Worm (Caenorhabditis elegans) whole organism, late embryonic: ENCODE data around the gene sucl-1.
A peak's percentile ranks its signal among the peaks of the same experiment; 100 is the strongest.

ENCODE experiments used
- F13H6.1 ChIP-seq: sonication (generic microtip); optimal IDR thresholded peaks from 2 replicates; lab custom pipeline; 2016; ENCODE audit warnings: missing genetic modification characterization, missing compliant biosample characterization
- K02D7.2 ChIP-seq: sonication (generic microtip); optimal IDR thresholded peaks from 2 replicates; lab custom pipeline; 2017; ENCODE audit warnings: mild to moderate bottlenecking, missing genetic modification characterization, missing compliant biosample characterization
- K09A11.1 ChIP-seq: sonication (generic microtip); optimal IDR thresholded peaks from 2 replicates; lab custom pipeline; 2017; ENCODE audit warnings: antibody characterized with exemption, mild to moderate bottlenecking, missing genetic modification characterization, missing compliant biosample characterization; ENCODE audit not compliant: insufficient read depth
- T23F11.4 ChIP-seq: fragments of 200-800 bp; sonication (Bioruptor generic); optimal IDR thresholded peaks from 2 replicates; lab custom pipeline; 2018; ENCODE audit warnings: mild to moderate bottlenecking, missing genetic modification characterization, missing compliant biosample characterization
- ahr-1 ChIP-seq: sonication (generic microtip); optimal IDR thresholded peaks from 2 replicates; lab custom pipeline; 2016; ENCODE audit warnings: missing genetic modification characterization, missing compliant biosample characterization
- ceh-14 ChIP-seq: sonication (generic microtip); optimal IDR thresholded peaks from 2 replicates; lab custom pipeline; 2016; ENCODE audit warnings: missing genotype, missing genetic modification characterization, missing compliant biosample characterization
- ceh-18 ChIP-seq: sonication (generic microtip); optimal IDR thresholded peaks from 2 replicates; lab custom pipeline; 2016; ENCODE audit warnings: missing genetic modification characterization, missing compliant biosample characterization
- ceh-2 ChIP-seq: sonication (generic microtip); optimal IDR thresholded peaks from 2 replicates; lab custom pipeline; 2016; ENCODE audit warnings: missing genotype, missing genetic modification characterization, missing compliant biosample characterization
- ceh-22 ChIP-seq: sonication (generic microtip); optimal IDR thresholded peaks from 2 replicates; lab custom pipeline; 2017; ENCODE audit warnings: missing biosample characterization, missing genetic modification characterization
- ceh-24 ChIP-seq: sonication (generic microtip); optimal IDR thresholded peaks from 2 replicates; lab custom pipeline; 2016; ENCODE audit warnings: mild to moderate bottlenecking, missing genetic modification characterization, missing compliant biosample characterization
- ceh-31 ChIP-seq: sonication (generic microtip); optimal IDR thresholded peaks from 2 replicates; lab custom pipeline; 2016; ENCODE audit warnings: missing genetic modification characterization, missing compliant biosample characterization
- ceh-48 ChIP-seq: sonication (generic microtip); optimal IDR thresholded peaks from 2 replicates; lab custom pipeline; 2016; ENCODE audit warnings: missing genetic modification characterization, inconsistent platforms, missing compliant biosample characterization
- ceh-6 ChIP-seq: fragments of 200-800 bp; sonication (Bioruptor generic); optimal IDR thresholded peaks from 2 replicates; lab custom pipeline; 2018; ENCODE audit warnings: mild to moderate bottlenecking, missing genetic modification characterization, missing compliant biosample characterization
- che-1 ChIP-seq: sonication (generic microtip); optimal IDR thresholded peaks from 2 replicates; lab custom pipeline; 2016; ENCODE audit warnings: mild to moderate bottlenecking, missing genetic modification characterization, missing compliant biosample characterization
- dmd-4 ChIP-seq: sonication (generic microtip); optimal IDR thresholded peaks from 2 replicates; lab custom pipeline; 2016; ENCODE audit warnings: borderline replicate concordance, missing genetic modification characterization, missing compliant biosample characterization
- dve-1 ChIP-seq: sonication (generic microtip); optimal IDR thresholded peaks from 2 replicates; lab custom pipeline; 2017; ENCODE audit warnings: antibody characterized with exemption, mild to moderate bottlenecking, missing genetic modification characterization, missing compliant biosample characterization
- elt-2 ChIP-seq: sonication (generic microtip); optimal IDR thresholded peaks from 2 replicates; lab custom pipeline; 2016; ENCODE audit warnings: missing genetic modification reagents, missing genetic modification characterization, missing compliant biosample characterization
- ets-4 ChIP-seq: sonication (generic microtip); optimal IDR thresholded peaks from 2 replicates; lab custom pipeline; 2016; ENCODE audit warnings: missing genetic modification characterization, missing compliant biosample characterization
- gmeb-2 ChIP-seq: sonication (generic microtip); optimal IDR thresholded peaks from 2 replicates; lab custom pipeline; 2016; ENCODE audit warnings: missing genetic modification characterization, inconsistent platforms, missing compliant biosample characterization
- hlh-13 ChIP-seq: fragments of 200-800 bp; sonication (Bioruptor generic); optimal IDR thresholded peaks from 2 replicates; lab custom pipeline; 2018; ENCODE audit warnings: mild to moderate bottlenecking, missing genetic modification characterization, missing compliant biosample characterization
- hlh-30 ChIP-seq: sonication (generic microtip); optimal IDR thresholded peaks from 2 replicates; lab custom pipeline; 2017; ENCODE audit warnings: antibody characterized with exemption, missing genetic modification characterization, missing compliant biosample characterization; ENCODE audit not compliant: insufficient read depth
- hlh-8 ChIP-seq: sonication (generic microtip); optimal IDR thresholded peaks from 2 replicates; lab custom pipeline; 2016; ENCODE audit warnings: missing genotype, missing genetic modification characterization, missing compliant biosample characterization
- lim-6 ChIP-seq: sonication (generic microtip); optimal IDR thresholded peaks from 2 replicates; lab custom pipeline; 2016; ENCODE audit warnings: missing genetic modification characterization, missing compliant biosample characterization
- lin-11 ChIP-seq: fragments of 200-800 bp; sonication (Bioruptor generic); optimal IDR thresholded peaks from 2 replicates; lab custom pipeline; 2018; ENCODE audit warnings: mild to moderate bottlenecking, missing genetic modification characterization, missing compliant biosample characterization
- mec-3 ChIP-seq: sonication (generic microtip); optimal IDR thresholded peaks from 2 replicates; lab custom pipeline; 2016; ENCODE audit warnings: borderline replicate concordance, missing genetic modification characterization, missing compliant biosample characterization
- nfya-1 ChIP-seq: sonication (generic microtip); optimal IDR thresholded peaks from 2 replicates; lab custom pipeline; 2017; ENCODE audit warnings: missing genetic modification characterization, mild to moderate bottlenecking, missing compliant biosample characterization, antibody characterized with exemption, moderate library complexity
- nhr-11 ChIP-seq: fragments of 150-350 bp; optimal IDR thresholded peaks from 2 replicates; lab custom pipeline; 2014; ENCODE audit warnings: missing biosample characterization, missing genetic modification characterization
- npax-4 ChIP-seq: sonication (generic microtip); optimal IDR thresholded peaks from 2 replicates; lab custom pipeline; 2016; ENCODE audit warnings: missing genetic modification characterization, missing compliant biosample characterization
- odd-2 ChIP-seq: sonication (generic microtip); optimal IDR thresholded peaks from 2 replicates; lab custom pipeline; 2017; ENCODE audit warnings: antibody characterized with exemption, mild to moderate bottlenecking, missing genetic modification characterization, missing compliant biosample characterization
- pax-1 ChIP-seq: fragments of 150-350 bp; optimal IDR thresholded peaks from 2 replicates; lab custom pipeline; 2014; ENCODE audit warnings: missing biosample characterization, missing genetic modification characterization
- pha-2 ChIP-seq: sonication (generic microtip); optimal IDR thresholded peaks from 2 replicates; lab custom pipeline; 2017; ENCODE audit warnings: mild to moderate bottlenecking, missing genetic modification characterization, missing compliant biosample characterization
- pha-4 ChIP-seq: fragments of 150-350 bp; optimal IDR thresholded peaks from 2 replicates; lab custom pipeline; 2018; ENCODE audit warnings: missing biosample characterization, missing genetic modification reagents, missing genetic modification characterization
- pqm-1 ChIP-seq: sonication (generic microtip); optimal IDR thresholded peaks from 2 replicates; lab custom pipeline; 2016; ENCODE audit warnings: missing genetic modification characterization, missing compliant biosample characterization
- ref-2 ChIP-seq: sonication (generic microtip); optimal IDR thresholded peaks from 2 replicates; lab custom pipeline; 2016; ENCODE audit warnings: missing genetic modification characterization, missing compliant biosample characterization
- sdc-2 ChIP-seq: sonication (generic microtip); optimal IDR thresholded peaks from 2 replicates; lab custom pipeline; 2016; ENCODE audit warnings: missing genotype, missing genetic modification characterization, missing compliant biosample characterization
- sox-4 ChIP-seq: sonication (generic microtip); optimal IDR thresholded peaks from 2 replicates; lab custom pipeline; 2017; ENCODE audit warnings: mild to moderate bottlenecking, missing genetic modification characterization, inconsistent platforms, missing compliant biosample characterization
- syd-9 ChIP-seq: sonication (generic microtip); optimal IDR thresholded peaks from 2 replicates; lab custom pipeline; 2016; ENCODE audit warnings: mild to moderate bottlenecking, missing genetic modification characterization, moderate library complexity, missing compliant biosample characterization
- tbx-2 ChIP-seq: sonication (generic microtip); optimal IDR thresholded peaks from 2 replicates; lab custom pipeline; 2016; ENCODE audit warnings: missing genetic modification characterization, missing compliant biosample characterization
- tbx-7 ChIP-seq: sonication (generic microtip); optimal IDR thresholded peaks from 2 replicates; lab custom pipeline; 2016; ENCODE audit warnings: missing genotype, missing genetic modification characterization, missing compliant biosample characterization
- ttx-3 ChIP-seq: sonication (generic microtip); optimal IDR thresholded peaks from 2 replicates; lab custom pipeline; 2016; ENCODE audit warnings: missing genetic modification reagents, missing genetic modification characterization, missing compliant biosample characterization
- unc-55 ChIP-seq: sonication (generic microtip); optimal IDR thresholded peaks from 2 replicates; lab custom pipeline; 2017; ENCODE audit warnings: missing biosample characterization, missing genetic modification reagents, missing genetic modification characterization
- unc-86 ChIP-seq: sonication (generic microtip); optimal IDR thresholded peaks from 2 replicates; lab custom pipeline; 2016; ENCODE audit warnings: missing genetic modification characterization, missing compliant biosample characterization
- ztf-16 ChIP-seq: sonication (generic microtip); optimal IDR thresholded peaks from 2 replicates; lab custom pipeline; 2017; ENCODE audit warnings: missing genetic modification characterization, missing compliant biosample characterization

sucl-1 gene

ce11 chrX:14746948-14747347 is 6.9 kb upstream of the sucl-1 start, which contains the start of gene C05G5.2 (continued):
- no peak for TF ChIP-seq dmd-4 (tag; lab: Kevin White, UChicago)
- TF ChIP-seq tbx-2 (tag; lab: Kevin White, UChicago): peak; percentile 77
- TF ChIP-seq lim-6 (tag; lab: Kevin White, UChicago): no peak
- TF ChIP-seq npax-4: no peak
- TF ChIP-seq lin-11 (tag; lab: Kevin White, UChicago): peak; percentile 3
- peak; percentile 46 for TF ChIP-seq dve-1
- peak; percentile 13 for TF ChIP-seq pqm-1 (tag; lab: Kevin White, UChicago)
- peak; percentile 72 for TF ChIP-seq nfya-1 (tag; lab: Kevin White, UChicago)
- TF ChIP-seq nhr-11 (tag; lab: Kevin White, UChicago): no peak
- no peak for TF ChIP-seq ceh-48 (tag; lab: Kevin White, UChicago)
- no peak for TF ChIP-seq sox-4 (tag; lab: Kevin White, UChicago)
- peak; percentile 18 for TF ChIP-seq unc-86
- TF ChIP-seq pha-2 (tag; lab: Kevin White, UChicago): peak; percentile 11
- no peak for TF ChIP-seq K02D7.2 (tag; lab: Kevin White, UChicago)
- no peak for TF ChIP-seq ceh-24 (tag; lab: Kevin White, UChicago)
- no peak for TF ChIP-seq odd-2
- peak; percentile 89 for TF ChIP-seq elt-2
- no peak for TF ChIP-seq che-1 (tag; lab: Kevin White, UChicago)
- TF ChIP-seq hlh-8 (tag; lab: Kevin White, UChicago): no peak
- TF ChIP-seq K09A11.1 (tag; lab: Kevin White, UChicago): no peak
- no peak for TF ChIP-seq pha-4 (tag; lab: Kevin White, UChicago)
- no peak for TF ChIP-seq ceh-22 (tag; lab: Kevin White, UChicago)
- TF ChIP-seq hlh-30 (tag; lab: Kevin White, UChicago): no peak
- TF ChIP-seq hlh-13 (GFP tag; lab: Kevin White, UChicago): no peak
- peak; percentile 65 for TF ChIP-seq ceh-14 (tag; lab: Kevin White, UChicago)
- TF ChIP-seq ahr-1 (tag; lab: Kevin White, UChicago): no peak
- peak; percentile 5 for TF ChIP-seq ets-4
- peak; percentile 68 for TF ChIP-seq sdc-2 (tag; lab: Kevin White, UChicago)
- no peak for TF ChIP-seq gmeb-2
- no peak for TF ChIP-seq unc-55 (GFP tag; lab: Kevin White, UChicago)
- TF ChIP-seq pax-1 (tag; lab: Kevin White, UChicago): no peak
- no peak for TF ChIP-seq mec-3 (tag; lab: Kevin White, UChicago)
- TF ChIP-seq T23F11.4 (GFP tag; lab: Kevin White, UChicago): no peak
- no peak for TF ChIP-seq ztf-16 (tag; lab: Kevin White, UChicago)
- no peak for TF ChIP-seq ceh-2 (tag; lab: Kevin White, UChicago)
- TF ChIP-seq tbx-7: no peak
- TF ChIP-seq ceh-18 (tag; lab: Kevin White, UChicago): peak; percentile 73
- TF ChIP-seq ceh-6 (GFP tag; lab: Kevin White, UChicago): no peak

- TF ChIP-seq ttx-3 (no peak), ceh-31 (tag; lab: Kevin White, UChicago) (no peak), syd-9 (no peak), ref-2 (tag; lab: Kevin White, UChicago) (no peak), pha-2 (tag; lab: Kevin White, UChicago) (no peak), F13H6.1 (tag; lab: Kevin White, UChicago) (no peak)
Measured at ce11 chrX:14751911-14752310, 1.9 kb upstream of the sucl-1 start, which contains the start of gene C05G5.3. C05G5.3 (minus strand) TSS chrX:14752011.
